Worm (Caenorhabditis elegans) whole organism, mixed stage, embryonic: ENCODE measurements around the gene sre-19.

Experiments
- M03D4.4 ChIP-seq: sonication (generic microtip); optimal IDR thresholded peaks from 2 replicates; lab custom pipeline; 2017; ENCODE audit warnings: mild to moderate bottlenecking, missing genetic modification characterization, missing compliant biosample characterization
- bed-3 ChIP-seq: fragments of 200-800 bp; sonication (Bioruptor generic); optimal IDR thresholded peaks from 3 replicates; lab custom pipeline; 2018; ENCODE audit warnings: mild to moderate bottlenecking, missing genetic modification characterization, moderate library complexity, missing compliant biosample characterization
- ceh-83 ChIP-seq: fragments of 200-800 bp; sonication (Bioruptor generic); optimal IDR thresholded peaks from 2 replicates; lab custom pipeline; 2018; ENCODE audit warnings: mild to moderate bottlenecking, missing genetic modification characterization, missing compliant biosample characterization
- cnd-1 ChIP-seq: fragments of 200-800 bp; sonication (Bioruptor generic); optimal IDR thresholded peaks from 2 replicates; lab custom pipeline; 2018; ENCODE audit warnings: mild to moderate bottlenecking, missing genetic modification characterization, missing compliant biosample characterization
- drap-1 ChIP-seq: fragments of 200-800 bp; sonication (Bioruptor generic); optimal IDR thresholded peaks from 3 replicates; lab custom pipeline; 2018; ENCODE audit warnings: mild to moderate bottlenecking, missing genetic modification characterization, missing compliant biosample characterization
- elt-3 ChIP-seq: fragments of 150-350 bp; optimal IDR thresholded peaks from 2 replicates; lab custom pipeline; 2014; ENCODE audit warnings: missing biosample characterization, missing genetic modification characterization
- flh-1 ChIP-seq: fragments of 200-800 bp; sonication (Bioruptor generic); optimal IDR thresholded peaks from 2 replicates; lab custom pipeline; 2018; ENCODE audit warnings: mild to moderate bottlenecking, missing genetic modification characterization, moderate library complexity, missing compliant biosample characterization
- ham-2 ChIP-seq: fragments of 200-800 bp; sonication (Bioruptor generic); optimal IDR thresholded peaks from 2 replicates; lab custom pipeline; 2018; ENCODE audit warnings: mild to moderate bottlenecking, missing genetic modification characterization, missing compliant biosample characterization
- hlh-1 ChIP-seq: fragments of 150-350 bp; optimal IDR thresholded peaks from 2 replicates; lab custom pipeline; 2014; ENCODE audit warnings: missing biosample characterization, missing genetic modification reagents, missing genetic modification characterization
- lin-13 ChIP-seq: fragments of 150-350 bp; optimal IDR thresholded peaks from 2 replicates; lab custom pipeline; 2014; ENCODE audit warnings: missing biosample characterization, missing genetic modification characterization
- lsy-2 ChIP-seq: fragments of 150-350 bp; optimal IDR thresholded peaks from 2 replicates; lab custom pipeline; 2014; ENCODE audit warnings: missing biosample characterization, missing genetic modification characterization
- mab-5 ChIP-seq: fragments of 150-350 bp; optimal IDR thresholded peaks from 2 replicates; lab custom pipeline; 2014; ENCODE audit warnings: missing biosample characterization, missing genetic modification characterization
- mep-1 ChIP-seq: fragments of 150-350 bp; optimal IDR thresholded peaks from 2 replicates; lab custom pipeline; 2017; ENCODE audit warnings: missing biosample characterization, missing genetic modification reagents, missing genetic modification characterization, inconsistent platforms
- mls-2 ChIP-seq: sonication (generic microtip); optimal IDR thresholded peaks from 2 replicates; lab custom pipeline; 2016; ENCODE audit warnings: mild to moderate bottlenecking, missing genetic modification characterization, moderate library complexity, missing compliant biosample characterization
- nhr-2 ChIP-seq: fragments of 150-350 bp; optimal IDR thresholded peaks from 2 replicates; lab custom pipeline; 2014; ENCODE audit warnings: missing biosample characterization, missing genetic modification characterization
- nhr-237 ChIP-seq: fragments of 150-350 bp; optimal IDR thresholded peaks from 2 replicates; lab custom pipeline; 2014; ENCODE audit warnings: missing biosample characterization, missing genetic modification characterization
- nhr-28 ChIP-seq: fragments of 150-350 bp; optimal IDR thresholded peaks from 2 replicates; lab custom pipeline; 2014; ENCODE audit warnings: missing biosample characterization, missing genetic modification characterization
- nhr-76 ChIP-seq: sonication (generic microtip); optimal IDR thresholded peaks from 2 replicates; lab custom pipeline; 2017; ENCODE audit warnings: missing biosample characterization, missing genetic modification characterization
- pha-4 ChIP-seq: fragments of 150-350 bp; optimal IDR thresholded peaks from 2 replicates; lab custom pipeline; 2018; ENCODE audit warnings: missing biosample characterization, missing genetic modification reagents, missing genetic modification characterization
- sem-2 ChIP-seq: fragments of 200-800 bp; sonication (Bioruptor generic); optimal IDR thresholded peaks from 2 replicates; lab custom pipeline; 2018; ENCODE audit warnings: mild to moderate bottlenecking, missing genetic modification characterization, missing compliant biosample characterization
- sptf-1 ChIP-seq: sonication (generic microtip); optimal IDR thresholded peaks from 2 replicates; lab custom pipeline; 2017; ENCODE audit warnings: mild to moderate bottlenecking, missing genetic modification characterization, moderate library complexity, missing compliant biosample characterization
- tbx-8 ChIP-seq: fragments of 200-800 bp; sonication (Bioruptor generic); optimal IDR thresholded peaks from 2 replicates; lab custom pipeline; 2018; ENCODE audit warnings: mild to moderate bottlenecking, missing genetic modification characterization, moderate library complexity, missing compliant biosample characterization
- unc-120 ChIP-seq: sonication (generic microtip); optimal IDR thresholded peaks from 2 replicates; lab custom pipeline; 2017; ENCODE audit warnings: missing genetic modification characterization, missing compliant biosample characterization; ENCODE audit not compliant: poor library complexity, severe bottlenecking
- unc-39 ChIP-seq: fragments of 150-350 bp; optimal IDR thresholded peaks from 2 replicates; lab custom pipeline; 2014; ENCODE audit warnings: missing biosample characterization, missing genetic modification characterization
- unc-62 ChIP-seq: fragments of 150-350 bp; optimal IDR thresholded peaks from 2 replicates; lab custom pipeline; 2014; ENCODE audit warnings: missing biosample characterization, missing genetic modification reagents, missing genetic modification characterization
- zip-8 ChIP-seq: fragments of 150-350 bp; optimal IDR thresholded peaks from 2 replicates; lab custom pipeline; 2014; ENCODE audit warnings: missing biosample characterization, missing genetic modification characterization
- ztf-11 ChIP-seq: fragments of 150-350 bp; optimal IDR thresholded peaks from 2 replicates; lab custom pipeline; 2014; ENCODE audit warnings: missing biosample characterization, missing genetic modification characterization

Gene sre-19

DNA sequence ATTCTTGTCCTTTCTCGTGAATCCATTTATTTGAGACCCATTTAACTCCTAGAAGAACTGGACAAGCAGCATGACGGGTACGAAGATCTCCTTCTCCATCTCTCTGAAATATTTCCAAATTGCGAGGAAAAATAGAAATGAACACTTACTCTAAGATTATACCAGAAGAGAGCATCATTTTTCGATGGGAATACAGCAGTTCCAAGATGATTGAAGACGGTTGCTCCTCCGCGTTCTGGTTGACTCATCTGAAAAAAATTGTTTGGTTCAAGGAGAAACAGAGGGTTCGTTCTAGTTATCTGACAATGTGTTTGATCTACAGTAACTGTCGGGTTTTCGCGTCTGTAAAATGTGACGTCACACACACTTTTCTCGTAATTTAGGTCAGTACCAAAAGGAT, 27.5 kb downstream of the sre-19 start:
- TF ChIP-seq flh-1 (GFP tag; lab: Kevin White, UChicago) (no peak), pha-4 (no peak), lsy-2 (tag; lab: Kevin White, UChicago) (no peak), mls-2 (tag; lab: Kevin White, UChicago) (no peak), mab-5 (tag; lab: Kevin White, UChicago) (no peak), unc-39 (tag; lab: Kevin White, UChicago) (no peak), zip-8 (tag; lab: Kevin White, UChicago) (no peak), bed-3 (GFP tag; lab: Kevin White, UChicago) (no peak), sptf-1 (tag; lab: Kevin White, UChicago) (no peak), hlh-1 (no peak), tbx-8 (GFP tag; lab: Kevin White, UChicago) (no peak), nhr-76 (no peak)

DNA sequence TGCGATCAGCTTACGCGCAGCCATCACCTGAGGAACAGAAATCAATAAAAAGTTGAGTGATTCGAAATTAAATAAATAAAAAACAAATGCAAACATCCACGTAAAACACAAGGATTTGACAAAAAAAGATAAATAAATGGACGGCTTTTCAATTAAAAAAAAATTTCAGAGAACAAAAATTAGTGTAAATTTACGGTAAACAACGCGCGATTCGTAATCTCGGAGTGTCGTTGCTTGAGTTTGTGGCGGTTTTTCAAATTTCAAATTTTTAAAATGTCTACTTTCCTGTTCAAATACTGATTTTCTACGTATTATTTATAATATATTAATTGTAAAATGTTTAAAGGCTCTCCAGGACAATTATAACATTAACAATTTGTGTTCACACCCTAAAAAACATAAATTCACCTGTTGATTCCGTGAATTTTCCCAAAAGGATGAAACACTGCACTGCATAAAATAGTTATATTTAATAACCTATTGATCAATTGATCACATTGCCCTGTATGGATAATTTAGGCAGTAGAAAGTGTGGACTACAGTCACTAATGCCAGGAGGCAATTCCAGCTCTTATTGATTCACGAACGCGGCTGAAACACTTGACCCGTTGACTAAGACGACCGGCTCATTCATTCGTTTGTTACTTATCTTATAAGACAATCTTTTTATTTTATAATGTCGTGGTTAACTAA, 29.6 kb downstream of the sre-19 start, which contains the start of the genes marb-1 and F35G2.3:
TSS of gene marb-1 (minus strand) at position 27 of the 693 bp plus-strand sequence.
TSS of gene F35G2.3 (plus strand) at position 643 of the 693 bp plus-strand sequence.
- TF ChIP-seq lsy-2 (tag; lab: Kevin White, UChicago) (peak; percentile 50), mep-1 (peak; percentile 14), nhr-76 (no peak)

DNA sequence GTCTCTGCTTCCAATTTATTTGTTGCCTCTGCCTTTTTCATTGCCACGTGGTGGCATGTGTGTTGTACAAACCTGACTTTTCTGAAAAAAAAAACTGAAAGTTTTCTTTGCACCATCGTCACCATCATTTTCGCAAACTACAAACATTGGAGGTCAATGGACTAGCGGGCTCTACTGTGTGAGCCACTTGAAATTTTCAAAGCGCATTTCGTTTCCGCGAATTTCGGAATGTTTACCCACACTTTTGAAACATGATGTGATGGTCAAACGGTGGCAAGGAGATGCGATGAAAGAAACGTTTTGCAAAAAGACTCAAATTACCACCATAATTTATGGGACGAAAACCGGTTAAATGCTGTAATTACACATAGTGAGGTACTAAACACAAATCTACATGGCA, 30.9 kb downstream of the sre-19 start:
- no peak for TF ChIP-seq elt-3 (tag; lab: Kevin White, UChicago)
- no peak for TF ChIP-seq mep-1
- no peak for TF ChIP-seq ham-2 (GFP tag; lab: Kevin White, UChicago)

DNA sequence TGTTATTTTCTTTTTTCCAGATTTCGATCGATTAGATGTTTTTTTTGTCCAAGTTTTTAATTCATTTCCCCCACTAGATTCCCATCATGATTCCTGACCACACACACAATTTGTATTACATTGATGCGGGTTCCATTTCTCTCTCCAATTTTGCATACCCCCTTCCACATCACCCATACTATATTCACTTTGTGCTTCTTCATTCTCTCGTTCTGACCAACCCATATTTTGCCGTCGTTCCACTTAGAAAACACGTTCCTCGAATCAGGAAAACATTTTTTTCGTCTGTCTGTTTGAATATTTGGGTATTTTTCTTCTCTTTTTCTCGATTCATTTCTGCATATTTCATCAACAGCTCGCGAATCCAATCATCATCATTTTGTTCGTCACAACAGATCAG, 31.3 kb downstream of the sre-19 start:
- TF ChIP-seq mep-1 = no peak
- no peak for TF ChIP-seq nhr-237 (tag; lab: Kevin White, UChicago)
- TF ChIP-seq nhr-76 = no peak
- no peak for TF ChIP-seq tbx-8 (GFP tag; lab: Kevin White, UChicago)
- TF ChIP-seq zip-8 (tag; lab: Kevin White, UChicago) = no peak
- TF ChIP-seq ham-2 (GFP tag; lab: Kevin White, UChicago) = no peak
- no peak for TF ChIP-seq lin-13 (tag; lab: Kevin White, UChicago)
- TF ChIP-seq ceh-83 (GFP tag; lab: Kevin White, UChicago) = no peak

DNA sequence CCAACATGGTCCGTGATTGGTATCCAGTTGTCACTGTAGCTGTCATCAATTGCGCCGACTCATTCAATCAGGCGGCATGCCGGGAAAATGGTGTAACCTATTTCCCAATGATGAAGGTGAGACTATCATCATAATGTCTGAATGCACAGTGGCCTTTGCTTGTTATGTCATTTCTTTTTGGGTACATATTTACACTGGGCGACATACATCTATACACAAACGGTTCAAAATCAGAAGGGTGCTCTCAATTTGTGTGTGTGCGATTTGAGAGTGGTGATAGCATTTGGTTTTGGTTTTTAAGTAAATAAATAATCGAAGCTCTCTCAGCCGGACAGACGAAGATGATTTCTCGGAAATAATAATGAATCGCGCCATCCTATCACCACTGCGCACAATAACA, 34.8 kb downstream of the sre-19 start:
- TF ChIP-seq M03D4.4 = no peak
- no peak for TF ChIP-seq nhr-28 (tag; lab: Kevin White, UChicago)
- no peak for TF ChIP-seq ham-2 (GFP tag; lab: Kevin White, UChicago)
- no peak for TF ChIP-seq drap-1 (GFP tag; lab: Kevin White, UChicago)
- no peak for TF ChIP-seq mab-5 (tag; lab: Kevin White, UChicago)
- no peak for TF ChIP-seq unc-39 (tag; lab: Kevin White, UChicago)

DNA sequence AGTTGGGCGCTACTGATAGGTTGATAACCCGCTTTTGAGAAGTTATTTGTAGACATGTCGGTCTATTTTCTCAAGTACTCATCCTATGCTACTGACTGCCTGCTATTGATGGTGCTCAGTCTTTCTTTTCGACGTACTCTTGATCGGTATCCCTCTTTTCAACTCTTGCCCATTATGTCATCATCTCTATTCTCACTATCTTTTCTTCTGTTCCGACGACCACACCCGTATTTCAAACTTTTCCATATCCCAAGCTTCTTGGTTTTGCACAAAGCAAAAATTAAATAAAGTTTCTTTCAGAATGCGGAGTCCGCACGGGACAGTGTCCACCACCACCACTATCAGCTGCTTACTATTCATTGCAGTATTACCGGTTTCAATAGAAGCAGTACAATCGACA, 35.8 kb downstream of the sre-19 start, which contains the start of gene F35G2.1:
TSS of gene F35G2.1 (plus strand) at position 301 of the 400 bp plus-strand sequence.
- TF ChIP-seq lin-13 (tag; lab: Kevin White, UChicago) (no peak), ceh-83 (GFP tag; lab: Kevin White, UChicago) (no peak), lsy-2 (tag; lab: Kevin White, UChicago) (no peak), nhr-76 (no peak), cnd-1 (tag; lab: Kevin White, UChicago) (no peak), mls-2 (tag; lab: Kevin White, UChicago) (no peak), sem-2 (GFP tag; lab: Kevin White, UChicago) (no peak), hlh-1 (no peak), pha-4 (no peak), nhr-2 (tag; lab: Kevin White, UChicago) (no peak), unc-120 (tag; lab: Kevin White, UChicago) (no peak), bed-3 (GFP tag; lab: Kevin White, UChicago) (no peak), ztf-11 (tag; lab: Kevin White, UChicago) (no peak), unc-62 (GFP tag; lab: Kevin White, UChicago) (no peak)
- TF ChIP-seq, all 35 proteins: peak for 0
